Fruit fly (Drosophila melanogaster) whole organism, embryonic: ENCODE data around the gene CG6254.
A peak's percentile ranks its signal among the peaks of the same experiment; 100 is the strongest.

Source experiments
- Atf6 ChIP-seq: fragments of 200-800 bp; sonication (Bioruptor generic); IDR thresholded peaks from 2 replicates; pipeline ENCODE4 v1.3.6; 2022; ENCODE audit warnings: missing biosample characterization, missing genetic modification characterization
- Bgb ChIP-seq: fragments of 200-800 bp; sonication (Bioruptor generic); IDR thresholded peaks from 2 replicates; pipeline ENCODE4 v1.3.6; 2022; ENCODE audit warnings: missing biosample characterization, missing genetic modification characterization; ENCODE audit not compliant: partially characterized antibody
- CG10267 ChIP-seq: fragments of 200-800 bp; sonication (Bioruptor generic); optimal IDR thresholded peaks from 2 replicates; lab custom pipeline; 2018; ENCODE audit warnings: missing biosample characterization, mild to moderate bottlenecking, missing genetic modification characterization, moderate library complexity
- CG10431 ChIP-seq: fragments of 200-800 bp; sonication (Bioruptor generic); optimal IDR thresholded peaks from 3 replicates; lab custom pipeline; 2018; ENCODE audit warnings: missing biosample characterization, mild to moderate bottlenecking, missing genetic modification characterization
- CG11247 ChIP-seq: fragments of 200-800 bp; sonication (Bioruptor generic); IDR thresholded peaks from 2 replicates; pipeline ENCODE4 v1.3.6; 2022; ENCODE audit warnings: missing biosample characterization, missing genetic modification characterization
- CG11723 ChIP-seq: fragments of 200-800 bp; sonication (Bioruptor generic); optimal IDR thresholded peaks from 2 replicates; lab custom pipeline; 2017; ENCODE audit warnings: missing biosample characterization, mild to moderate bottlenecking, missing genetic modification characterization
- CG12219 ChIP-seq: fragments of 200-800 bp; sonication (Bioruptor generic); optimal IDR thresholded peaks from 3 replicates; lab custom pipeline; 2018; ENCODE audit warnings: missing biosample characterization, mild to moderate bottlenecking, missing genetic modification characterization
- CG1233 ChIP-seq: fragments of 200-800 bp; sonication (Bioruptor generic); optimal IDR thresholded peaks from 4 replicates; lab custom pipeline; 2018; ENCODE audit warnings: missing biosample characterization, mild to moderate bottlenecking, missing genetic modification characterization
- CG12769 ChIP-seq: fragments of 200-800 bp; sonication (Bioruptor generic); optimal IDR thresholded peaks from 2 replicates; lab custom pipeline; 2019; ENCODE audit warnings: missing biosample characterization, mild to moderate bottlenecking, missing genetic modification characterization, moderate library complexity
- CG13624 ChIP-seq: fragments of 200-800 bp; sonication (Bioruptor generic); optimal IDR thresholded peaks from 2 replicates; lab custom pipeline; 2016; ENCODE audit warnings: missing biosample characterization, missing genetic modification characterization
- CG15269 ChIP-seq: fragments of 200-800 bp; sonication (Bioruptor generic); optimal IDR thresholded peaks from 2 replicates; lab custom pipeline; 2018; ENCODE audit warnings: missing biosample characterization, mild to moderate bottlenecking, missing genetic modification characterization, moderate library complexity
- CG17385 ChIP-seq: fragments of 200-800 bp; sonication (Bioruptor generic); optimal IDR thresholded peaks from 3 replicates; lab custom pipeline; 2018; ENCODE audit warnings: missing biosample characterization, mild to moderate bottlenecking, missing genetic modification characterization
- CG31224 ChIP-seq: fragments of 200-800 bp; sonication (Bioruptor generic); IDR thresholded peaks from 2 replicates; pipeline ENCODE4 v1.3.6; 2022; ENCODE audit warnings: missing biosample characterization, missing genetic modification characterization
- CG32532 ChIP-seq: fragments of 200-800 bp; sonication (Bioruptor generic); IDR thresholded peaks from 2 replicates; pipeline ENCODE4 v1.3.6; 2022; ENCODE audit warnings: missing biosample characterization, missing genetic modification characterization
- CG5245 ChIP-seq: fragments of 200-800 bp; sonication (Bioruptor generic); optimal IDR thresholded peaks from 3 replicates; lab custom pipeline; 2016; ENCODE audit warnings: missing biosample characterization, missing genetic modification characterization
- CG8359 ChIP-seq: fragments of 200-800 bp; sonication (Bioruptor generic); optimal IDR thresholded peaks from 2 replicates; lab custom pipeline; 2017; ENCODE audit warnings: missing biosample characterization, mild to moderate bottlenecking, missing genetic modification characterization, borderline replicate concordance
- CG9932 ChIP-seq: fragments of 200-800 bp; sonication (Bioruptor generic); IDR thresholded peaks from 2 replicates; pipeline ENCODE4 v1.3.6; 2022; ENCODE audit warnings: missing biosample characterization, missing genetic modification characterization
- Deaf1 ChIP-seq: fragments of 200-800 bp; optimal IDR thresholded peaks from 3 replicates; lab custom pipeline; 2019; ENCODE audit warnings: missing biosample characterization, mild to moderate bottlenecking, missing genetic modification characterization, moderate library complexity
- Dip3 ChIP-seq: fragments of 200-800 bp; sonication (Bioruptor generic); optimal IDR thresholded peaks from 3 replicates; lab custom pipeline; 2016; ENCODE audit warnings: missing biosample characterization, missing genetic modification characterization
- Eip74EF ChIP-seq, 2 experiments: fragments of 200-800 bp in 1 of 2; fragments of >200 bp in 1 of 2; sonication (Bioruptor generic) in 1 of 2; optimal IDR thresholded peaks; 2 replicates each; lab custom pipeline; 2017 to 2019; ENCODE audit warnings: missing biosample characterization in 2 of 2, missing genetic modification characterization in 2 of 2, mild to moderate bottlenecking in 1 of 2, moderate library complexity in 1 of 2
- Ets65A ChIP-seq: fragments of 200-800 bp; sonication (Bioruptor generic); peaks from one replicate; lab custom pipeline; 2016; ENCODE audit warnings: missing biosample characterization, missing genetic modification characterization
- HmgZ ChIP-seq: fragments of 200-800 bp; sonication (Bioruptor generic); optimal IDR thresholded peaks from 2 replicates; lab custom pipeline; 2018; ENCODE audit warnings: missing biosample characterization, mild to moderate bottlenecking, missing genetic modification characterization
- Hr51 ChIP-seq, 2 experiments: fragments of 200-800 bp; sonication (Bioruptor generic); optimal IDR thresholded peaks; 2 replicates in 1 of 2; 3 replicates in 1 of 2; lab custom pipeline; 2016 to 2018; ENCODE audit warnings: missing biosample characterization in 2 of 2, missing genetic modification characterization in 2 of 2, mild to moderate bottlenecking in 1 of 2, moderate library complexity in 1 of 2
- MBD-R2 ChIP-seq: fragments of 200-800 bp; sonication (Bioruptor generic); IDR thresholded peaks from 2 replicates; pipeline ENCODE4 v1.3.6; 2022; ENCODE audit warnings: missing biosample characterization, missing genetic modification characterization
- Mad ChIP-seq: fragments of 200-800 bp; sonication (Bioruptor generic); optimal IDR thresholded peaks from 2 replicates; lab custom pipeline; 2016; ENCODE audit warnings: missing biosample characterization, missing genetic modification characterization
- NFAT ChIP-seq: fragments of 200-800 bp; sonication (Bioruptor generic); IDR thresholded peaks from 2 replicates; pipeline ENCODE4 v1.3.6; 2022; ENCODE audit warnings: missing biosample characterization, missing genetic modification characterization
- Nf-YC ChIP-seq: fragments of 200-800 bp; optimal IDR thresholded peaks from 3 replicates; lab custom pipeline; 2019; ENCODE audit warnings: missing biosample characterization, mild to moderate bottlenecking, missing genetic modification characterization, moderate library complexity
- Xbp1 ChIP-seq: fragments of 200-800 bp; sonication (Bioruptor generic); optimal IDR thresholded peaks from 3 replicates; lab custom pipeline; 2016; ENCODE audit warnings: missing biosample characterization, mild to moderate bottlenecking, missing genetic modification characterization
- ap ChIP-seq: fragments of 200-800 bp; sonication (Bioruptor generic); IDR thresholded peaks from 2 replicates; pipeline ENCODE4 v1.3.6; 2022; ENCODE audit warnings: missing biosample characterization, missing genetic modification characterization
- cad ChIP-seq: fragments of >200 bp; optimal IDR thresholded peaks from 2 replicates; lab custom pipeline; 2017; ENCODE audit warnings: missing biosample characterization, missing genetic modification characterization
- caup ChIP-seq: fragments of 200-800 bp; sonication (Bioruptor generic); optimal IDR thresholded peaks from 3 replicates; lab custom pipeline; 2017; ENCODE audit warnings: missing biosample characterization, mild to moderate bottlenecking, missing genetic modification characterization, moderate library complexity; ENCODE audit not compliant: severe bottlenecking
- chif ChIP-seq, 2 experiments: fragments of 200-800 bp; sonication (Bioruptor generic); optimal IDR thresholded peaks; 3 replicates each; lab custom pipeline; 2016; ENCODE audit warnings: missing biosample characterization in 2 of 2, missing genetic modification characterization in 2 of 2
- ci ChIP-seq: fragments of 200-800 bp; sonication (Bioruptor generic); IDR thresholded peaks from 3 replicates; pipeline ENCODE4 v1.3.6; 2022; ENCODE audit warnings: missing biosample characterization, missing genetic modification characterization
- crol ChIP-seq: fragments of 200-800 bp; sonication (Bioruptor generic); IDR thresholded peaks from 2 replicates; pipeline ENCODE4 v1.3.6; 2022; ENCODE audit warnings: missing biosample characterization, missing genetic modification characterization
- grau ChIP-seq: fragments of 200-800 bp; optimal IDR thresholded peaks from 3 replicates; lab custom pipeline; 2019; ENCODE audit warnings: missing biosample characterization, mild to moderate bottlenecking, missing genetic modification characterization, moderate library complexity
- ind ChIP-seq: fragments of 200-800 bp; sonication (Bioruptor generic); optimal IDR thresholded peaks from 3 replicates; lab custom pipeline; 2016; ENCODE audit warnings: missing biosample characterization, missing genetic modification characterization
- lmd ChIP-seq: fragments of 200-800 bp; sonication (Bioruptor generic); IDR thresholded peaks from 2 replicates; pipeline ENCODE4 v1.3.6; 2022; ENCODE audit warnings: missing biosample characterization, missing genetic modification characterization
- maf-S ChIP-seq: fragments of 200-800 bp; sonication (Bioruptor generic); optimal IDR thresholded peaks from 2 replicates; lab custom pipeline; 2016; ENCODE audit warnings: missing biosample characterization, missing genetic modification characterization
- mam ChIP-seq: fragments of 200-800 bp; sonication (Bioruptor generic); optimal IDR thresholded peaks from 3 replicates; lab custom pipeline; 2016; ENCODE audit warnings: missing biosample characterization, missing genetic modification characterization
- mirr ChIP-seq: fragments of 200-800 bp; sonication (Bioruptor generic); optimal IDR thresholded peaks from 3 replicates; lab custom pipeline; 2018; ENCODE audit warnings: missing biosample characterization, mild to moderate bottlenecking, missing genetic modification characterization
- nom ChIP-seq: fragments of 200-800 bp; sonication (Bioruptor generic); optimal IDR thresholded peaks from 2 replicates; lab custom pipeline; 2017; ENCODE audit warnings: missing biosample characterization, missing genetic modification characterization, mild to moderate bottlenecking, moderate library complexity, missing genetic modification reagents
- onecut ChIP-seq: fragments of 200-800 bp; sonication (Bioruptor generic); IDR thresholded peaks from 2 replicates; pipeline ENCODE4 v1.3.6; 2022; ENCODE audit warnings: missing biosample characterization, missing genetic modification characterization
- otp ChIP-seq: fragments of 200-800 bp; sonication (Bioruptor generic); IDR thresholded peaks from 3 replicates; pipeline ENCODE4, ENCODE4 v1.3.6; 2022; ENCODE audit warnings: missing biosample characterization, missing genetic modification characterization
- rib ChIP-seq: fragments of 200-800 bp; sonication (Bioruptor generic); IDR thresholded peaks from 2 replicates; pipeline ENCODE4 v1.3.6; 2022; ENCODE audit warnings: missing biosample characterization, missing genetic modification characterization
- slou ChIP-seq: fragments of 200-800 bp; sonication (Bioruptor generic); optimal IDR thresholded peaks from 3 replicates; lab custom pipeline; 2016; ENCODE audit warnings: missing biosample characterization, missing genetic modification characterization
- slp2 ChIP-seq: fragments of 200-800 bp; sonication (Bioruptor generic); optimal IDR thresholded peaks from 2 replicates; lab custom pipeline; 2016; ENCODE audit warnings: missing biosample characterization, missing genetic modification characterization
- wdn ChIP-seq: fragments of 200-800 bp; sonication (Bioruptor generic); IDR thresholded peaks from 2 replicates; pipeline ENCODE4 v1.3.6; 2022; ENCODE audit warnings: missing biosample characterization, missing genetic modification characterization
- wor ChIP-seq: fragments of 200-800 bp; sonication (Bioruptor generic); IDR thresholded peaks from 2 replicates; pipeline ENCODE4 v1.3.6; 2022; ENCODE audit warnings: missing biosample characterization, missing genetic modification characterization
- yki ChIP-seq: fragments of >200 bp; optimal IDR thresholded peaks from 3 replicates; lab custom pipeline; 2018

The CG6254 gene

DNA sequence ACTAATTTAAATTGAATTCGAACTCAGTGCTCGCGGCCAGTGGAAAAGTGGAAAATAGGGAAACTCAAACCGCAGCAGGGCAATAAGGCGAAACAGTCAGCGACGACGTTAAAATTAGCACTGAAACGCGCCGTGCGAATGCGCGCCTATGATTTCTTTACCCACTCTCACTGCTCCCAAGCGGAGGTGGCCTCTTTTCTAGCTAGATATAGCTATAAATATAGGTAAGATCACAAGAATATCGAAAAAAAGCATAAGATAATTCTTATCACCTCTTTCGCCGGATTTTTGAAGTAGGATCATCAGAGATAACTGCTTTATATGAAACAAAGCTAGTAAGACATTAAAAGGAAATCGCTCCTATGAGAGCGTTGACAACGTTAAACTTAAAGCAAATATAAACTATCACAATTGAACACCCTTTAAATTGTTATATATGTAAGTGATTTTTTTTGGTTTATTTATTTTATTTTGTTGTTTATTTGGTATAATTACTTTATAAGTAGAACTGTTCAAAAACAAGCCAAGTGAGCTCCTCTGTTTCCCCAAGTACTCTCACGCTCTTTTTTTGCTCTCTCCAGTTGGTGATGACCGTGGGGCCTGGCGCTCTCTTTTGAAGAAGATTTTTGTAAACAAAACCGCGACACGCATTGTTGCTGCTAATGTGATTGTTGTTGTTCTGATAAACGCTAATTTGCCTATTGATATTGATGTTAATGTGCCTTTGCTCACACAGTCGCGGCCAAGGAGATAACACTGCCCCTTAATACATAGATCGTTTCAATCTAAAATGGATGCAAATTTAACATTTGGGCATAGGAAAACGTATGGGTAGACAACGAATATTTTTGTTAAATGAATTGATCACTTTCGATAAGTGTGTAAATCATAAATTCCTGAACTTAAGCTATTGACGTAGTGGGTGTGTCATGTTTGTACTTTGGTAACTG is 21.2 kb downstream of the CG6254 start, which contains the start of gene tws (continued):
- TF ChIP-seq CG12769 (tag; lab: Kevin White, UChicago) (peak; percentile 83), MBD-R2 (GFP tag; lab: Robert Waterston, UW) (peak; percentile 22; the same call in 1 of the 2 replicates), grau (peak; percentile 59), CG5245 (no peak), Nf-YC (tag; lab: Kevin White, UChicago) (peak; percentile 58), rib (GFP tag; lab: Robert Waterston, UW) (peak; percentile 57), slp2 (GFP tag; lab: Kevin White, UChicago) (peak; percentile 30), Deaf1 (peak; percentile 24), CG1233 (peak; percentile 36), Dip3 (GFP tag; lab: Kevin White, UChicago) (peak; percentile 39), CG12219 (peak; percentile 62), ci (peak; percentile 53; the same call in 2 of the 3 replicates), CG17385 (peak; percentile 30), wor (GFP tag; lab: Robert Waterston, UW) (no peak), Atf6 (GFP tag; lab: Robert Waterston, UW) (peak; percentile 74), Eip74EF (GFP tag; optimal IDR thresholded peaks at IDR 0.05; lab: Kevin White, UChicago) (peak in 1 of 2 experiments; percentile 36), CG10267 (tag; lab: Kevin White, UChicago) (peak; percentile 27), CG9932 (peak; percentile 61), caup (GFP tag; lab: Kevin White, UChicago) (peak; percentile 23), Hr51 (GFP tag; optimal IDR thresholded peaks at IDR 0.05; lab: Kevin White, UChicago) (peak in 1 of 2 experiments; percentile 61), onecut (GFP tag; lab: Robert Waterston, UW) (peak; percentile 36; the same call in 1 of the 2 replicates), CG31224 (GFP tag; lab: Robert Waterston, UW) (peak; percentile 30; the same call in 1 of the 2 replicates), Mad (GFP tag; lab: Kevin White, UChicago) (peak; percentile 16), ind (peak; percentile 2), NFAT (GFP tag; lab: Robert Waterston, UW) (peak; percentile 53; the same call in 1 of the 2 replicates), chif (GFP tag; optimal IDR thresholded peaks at IDR 0.05; lab: Kevin White, UChicago) (peak; percentile 15 to 41), nom (GFP tag; lab: Kevin White, UChicago) (peak; percentile 35), CG11247 (GFP tag; lab: Robert Waterston, UW) (no peak), Ets65A (GFP tag; lab: Kevin White, UChicago) (peak; percentile 54), mam (GFP tag; lab: Kevin White, UChicago) (peak; percentile 48), CG10431 (GFP tag; lab: Kevin White, UChicago) (peak; percentile 1), HmgZ (tag; lab: Kevin White, UChicago) (peak; percentile 32), CG15269 (tag; lab: Kevin White, UChicago) (peak; percentile 65), Bgb (GFP tag; lab: Robert Waterston, UW) (peak; percentile 46; the same call in 1 of the 2 replicates), CG11723 (peak; percentile 42), yki (lab: Kevin White, UChicago) (peak; percentile 30), maf-S (GFP tag; lab: Kevin White, UChicago) (peak; percentile 24), CG32532 (GFP tag; lab: Robert Waterston, UW) (peak; percentile 69), slou (no peak), CG13624 (GFP tag; lab: Kevin White, UChicago) (peak; percentile 41), otp (GFP tag; lab: Robert Waterston, UW) (peak; percentile 75), wdn (GFP tag; lab: Robert Waterston, UW) (peak; percentile 58), lmd (GFP tag; lab: Robert Waterston, UW) (peak; percentile 51), ap (GFP tag; lab: Robert Waterston, UW) (no peak), mirr (GFP tag; lab: Kevin White, UChicago) (peak; percentile 83), crol (GFP tag; lab: Robert Waterston, UW) (no peak), cad (GFP tag; lab: Kevin White, UChicago) (no peak), CG8359 (no peak), Xbp1 (GFP tag; lab: Kevin White, UChicago) (peak; percentile 39)
